Fruit fly (Drosophila melanogaster) whole organism, embryonic: ENCODE measurements around the gene GstD8.

Experiments used
- B-H1 ChIP-seq: fragments of 200-800 bp; sonication (Bioruptor generic); IDR thresholded peaks from 3 replicates; pipeline ENCODE4 v1.3.6; 2022; ENCODE audit warnings: missing biosample characterization, missing genetic modification characterization
- B-H2 ChIP-seq: fragments of 200-800 bp; sonication (Bioruptor generic); optimal IDR thresholded peaks from 2 replicates; lab custom pipeline; 2018; ENCODE audit warnings: missing biosample characterization, mild to moderate bottlenecking, missing genetic modification characterization
- CG10274 ChIP-seq: fragments of 200-800 bp; sonication (Bioruptor generic); optimal IDR thresholded peaks from 3 replicates; lab custom pipeline; 2017; ENCODE audit warnings: missing biosample characterization, mild to moderate bottlenecking, missing genetic modification characterization
- CG11093 ChIP-seq: fragments of 200-800 bp; sonication (Bioruptor generic); IDR thresholded peaks from 3 replicates; pipeline ENCODE4 v1.3.6; 2022; ENCODE audit warnings: missing biosample characterization, missing genetic modification characterization
- CG11247 ChIP-seq: fragments of 200-800 bp; sonication (Bioruptor generic); IDR thresholded peaks from 2 replicates; pipeline ENCODE4 v1.3.6; 2022; ENCODE audit warnings: missing biosample characterization, missing genetic modification characterization
- CG17802 ChIP-seq: fragments of 200-800 bp; sonication (Bioruptor generic); optimal IDR thresholded peaks from 2 replicates; lab custom pipeline; 2018; ENCODE audit warnings: missing biosample characterization, mild to moderate bottlenecking, missing genetic modification characterization, moderate library complexity
- CG18011 ChIP-seq: fragments of 200-800 bp; sonication (Bioruptor generic); optimal IDR thresholded peaks from 2 replicates; lab custom pipeline; 2017; ENCODE audit warnings: missing biosample characterization, missing genetic modification characterization, mild to moderate bottlenecking, moderate library complexity, missing genotype
- CG2120 ChIP-seq: fragments of 200-800 bp; sonication (Bioruptor generic); optimal IDR thresholded peaks from 3 replicates; lab custom pipeline; 2016; ENCODE audit warnings: missing biosample characterization, missing genetic modification characterization
- CG3163 ChIP-seq: fragments of 200-800 bp; sonication (Bioruptor generic); optimal IDR thresholded peaks from 3 replicates; lab custom pipeline; 2016; ENCODE audit warnings: missing biosample characterization, missing genetic modification characterization
- CG3281 ChIP-seq: fragments of 200-800 bp; sonication (Bioruptor generic); optimal IDR thresholded peaks from 3 replicates; lab custom pipeline; 2017; ENCODE audit warnings: missing biosample characterization, mild to moderate bottlenecking, missing genetic modification characterization
- CG42726 ChIP-seq: fragments of 200-800 bp; sonication (Bioruptor generic); IDR thresholded peaks from 2 replicates; pipeline ENCODE4 v1.3.6; 2022; ENCODE audit warnings: missing biosample characterization, missing genetic modification characterization; ENCODE audit not compliant: partially characterized antibody
- CG4730 ChIP-seq: fragments of 200-800 bp; sonication (Bioruptor generic); IDR thresholded peaks from 2 replicates; pipeline ENCODE4 v1.3.6; 2022; ENCODE audit warnings: missing biosample characterization, missing genetic modification characterization
- CG5245 ChIP-seq: fragments of 200-800 bp; sonication (Bioruptor generic); optimal IDR thresholded peaks from 3 replicates; lab custom pipeline; 2016; ENCODE audit warnings: missing biosample characterization, missing genetic modification characterization
- CG6654 ChIP-seq: fragments of 200-800 bp; sonication (Bioruptor generic); optimal IDR thresholded peaks from 2 replicates; lab custom pipeline; 2017; ENCODE audit warnings: missing biosample characterization, mild to moderate bottlenecking, missing genetic modification characterization
- CG8944 ChIP-seq: fragments of 200-800 bp; sonication (Bioruptor generic); optimal IDR thresholded peaks from 3 replicates; lab custom pipeline; 2016; ENCODE audit warnings: missing biosample characterization, missing genetic modification characterization
- CG9437 ChIP-seq: fragments of 200-800 bp; sonication (Bioruptor generic); optimal IDR thresholded peaks from 2 replicates; lab custom pipeline; 2018; ENCODE audit warnings: missing biosample characterization, mild to moderate bottlenecking, missing genetic modification characterization
- CG9817 ChIP-seq: fragments of 200-800 bp; sonication (Bioruptor generic); optimal IDR thresholded peaks from 2 replicates; lab custom pipeline; 2018; ENCODE audit warnings: missing biosample characterization, mild to moderate bottlenecking, missing genetic modification characterization, moderate library complexity
- CTCF ChIP-seq: fragments of 200-800 bp; sonication (Bioruptor generic); optimal IDR thresholded peaks from 2 replicates; lab custom pipeline; 2017; ENCODE audit warnings: missing biosample characterization, mild to moderate bottlenecking, missing genetic modification characterization, moderate library complexity
- Dip2 ChIP-seq: fragments of 200-800 bp; sonication (Bioruptor generic); IDR thresholded peaks from 2 replicates; pipeline ENCODE4 v1.3.6; 2022; ENCODE audit warnings: missing biosample characterization, missing genetic modification characterization
- Fer1 ChIP-seq: fragments of 200-800 bp; sonication (Bioruptor generic); optimal IDR thresholded peaks from 2 replicates; lab custom pipeline; 2017; ENCODE audit warnings: missing biosample characterization, mild to moderate bottlenecking, missing genetic modification characterization
- H2.0 ChIP-seq: fragments of 200-800 bp; sonication (Bioruptor generic); IDR thresholded peaks from 2 replicates; pipeline ENCODE4 v1.3.6; 2022; ENCODE audit warnings: missing biosample characterization, missing genetic modification characterization
- Mes4 ChIP-seq: fragments of 200-800 bp; sonication (Bioruptor generic); optimal IDR thresholded peaks from 2 replicates; lab custom pipeline; 2016; ENCODE audit warnings: missing biosample characterization, missing genetic modification characterization
- NC2β ChIP-seq: fragments of 200-800 bp; sonication (Bioruptor generic); optimal IDR thresholded peaks from 2 replicates; lab custom pipeline; 2016; ENCODE audit warnings: missing biosample characterization, missing genetic modification characterization
- NFAT ChIP-seq: fragments of 200-800 bp; sonication (Bioruptor generic); IDR thresholded peaks from 2 replicates; pipeline ENCODE4 v1.3.6; 2022; ENCODE audit warnings: missing biosample characterization, missing genetic modification characterization
- Ptx1 ChIP-seq: fragments of 200-800 bp; sonication (Bioruptor generic); IDR thresholded peaks from 2 replicates; pipeline ENCODE4 v1.3.6; 2022; ENCODE audit warnings: missing biosample characterization, missing genetic modification characterization
- Taf1 ChIP-seq: fragments of 200-800 bp; sonication (Bioruptor generic); IDR thresholded peaks from 2 replicates; pipeline ENCODE4 v1.3.6; 2022; ENCODE audit warnings: missing biosample characterization, missing genetic modification characterization
- Xrp1 ChIP-seq: fragments of 200-800 bp; sonication (Bioruptor generic); IDR thresholded peaks from 2 replicates; pipeline ENCODE4 v1.3.6; 2022; ENCODE audit warnings: missing biosample characterization, missing genetic modification characterization
- YL-1 ChIP-seq: fragments of 200-800 bp; sonication (Bioruptor generic); optimal IDR thresholded peaks from 3 replicates; lab custom pipeline; 2017; ENCODE audit warnings: missing biosample characterization, mild to moderate bottlenecking, missing genetic modification characterization
- ab ChIP-seq: fragments of 200-800 bp; sonication (Bioruptor generic); optimal IDR thresholded peaks from 2 replicates; lab custom pipeline; 2016; ENCODE audit warnings: missing biosample characterization, missing genetic modification characterization
- ac ChIP-seq: fragments of 200-800 bp; sonication (Bioruptor generic); optimal IDR thresholded peaks from 3 replicates; lab custom pipeline; 2017; ENCODE audit warnings: missing biosample characterization, mild to moderate bottlenecking, missing genetic modification characterization
- ato ChIP-seq: fragments of 200-800 bp; sonication (Bioruptor generic); IDR thresholded peaks from 2 replicates; pipeline ENCODE4 v1.3.6; 2022; ENCODE audit warnings: missing biosample characterization, missing genetic modification characterization; ENCODE audit not compliant: partially characterized antibody
- bowl ChIP-seq: fragments of 200-800 bp; sonication (Bioruptor generic); IDR thresholded peaks from 2 replicates; pipeline ENCODE4 v1.3.6; 2022; ENCODE audit warnings: missing biosample characterization, missing genetic modification characterization
- corto ChIP-seq: fragments of 200-800 bp; sonication (Bioruptor generic); optimal IDR thresholded peaks from 2 replicates; lab custom pipeline; 2016; ENCODE audit warnings: missing biosample characterization, mild to moderate bottlenecking, missing genetic modification characterization, moderate library complexity
- dimm ChIP-seq: fragments of 200-800 bp; sonication (Bioruptor generic); IDR thresholded peaks from 2 replicates; pipeline ENCODE4 v1.3.6; 2022; ENCODE audit warnings: missing biosample characterization, missing genetic modification characterization
- ems ChIP-seq: fragments of 200-800 bp; sonication (Bioruptor generic); optimal IDR thresholded peaks from 3 replicates; lab custom pipeline; 2016; ENCODE audit warnings: missing biosample characterization, missing genetic modification characterization
- en ChIP-seq: fragments of 200-800 bp; sonication (Bioruptor generic); optimal IDR thresholded peaks from 2 replicates; lab custom pipeline; 2016; ENCODE audit warnings: missing biosample characterization, missing genetic modification characterization
- eve ChIP-seq, 2 experiments: fragments of >200 bp; optimal IDR thresholded peaks; 2 replicates each; lab custom pipeline; 2017; ENCODE audit warnings: missing biosample characterization in 2 of 2, missing genetic modification characterization in 2 of 2
- grn ChIP-seq: fragments of 200-800 bp; sonication (Bioruptor generic); optimal IDR thresholded peaks from 3 replicates; lab custom pipeline; 2017; ENCODE audit warnings: missing biosample characterization, missing genetic modification characterization
- gsb-n ChIP-seq: fragments of 200-800 bp; sonication (Bioruptor generic); optimal IDR thresholded peaks from 3 replicates; lab custom pipeline; 2018; ENCODE audit warnings: missing biosample characterization, mild to moderate bottlenecking, missing genetic modification characterization
- her ChIP-seq: fragments of 200-800 bp; sonication (Bioruptor generic); optimal IDR thresholded peaks from 2 replicates; lab custom pipeline; 2016; ENCODE audit warnings: missing biosample characterization, missing genetic modification characterization
- jumu ChIP-seq: fragments of 200-800 bp; sonication (Bioruptor generic); optimal IDR thresholded peaks from 3 replicates; lab custom pipeline; 2016; ENCODE audit warnings: missing biosample characterization, missing genetic modification characterization
- lilli ChIP-seq: fragments of 200-800 bp; sonication (Bioruptor generic); optimal IDR thresholded peaks from 3 replicates; lab custom pipeline; 2016; ENCODE audit warnings: missing biosample characterization, missing genetic modification characterization
- lola ChIP-seq, 3 experiments: fragments of >200 bp in 2 of 3; fragments of 200-800 bp in 1 of 3; sonication (Bioruptor generic) in 1 of 3; optimal IDR thresholded peaks; 2 replicates each; lab custom pipeline; 2017 to 2019; ENCODE audit warnings: missing biosample characterization in 3 of 3, missing genetic modification characterization in 3 of 3, mild to moderate bottlenecking in 1 of 3, moderate library complexity in 1 of 3
- onecut ChIP-seq: fragments of 200-800 bp; sonication (Bioruptor generic); IDR thresholded peaks from 2 replicates; pipeline ENCODE4 v1.3.6; 2022; ENCODE audit warnings: missing biosample characterization, missing genetic modification characterization
- pfk ChIP-seq: fragments of 200-800 bp; sonication (Bioruptor generic); optimal IDR thresholded peaks from 2 replicates; lab custom pipeline; 2018; ENCODE audit warnings: missing biosample characterization, mild to moderate bottlenecking, missing genetic modification characterization, moderate library complexity
- psq ChIP-seq: fragments of 200-800 bp; sonication (Bioruptor generic); optimal IDR thresholded peaks from 2 replicates; lab custom pipeline; 2017; ENCODE audit warnings: missing biosample characterization, missing genetic modification characterization
- ranshi ChIP-seq: fragments of 200-800 bp; sonication (Bioruptor generic); IDR thresholded peaks from 2 replicates; pipeline ENCODE4 v1.3.6; 2022; ENCODE audit warnings: missing biosample characterization, missing genetic modification characterization
- sima ChIP-seq: fragments of 200-800 bp; sonication (Bioruptor generic); optimal IDR thresholded peaks from 2 replicates; lab custom pipeline; 2016; ENCODE audit warnings: missing biosample characterization, missing genetic modification characterization
- sisA ChIP-seq: fragments of 200-800 bp; sonication (Bioruptor generic); IDR thresholded peaks from 2 replicates; pipeline ENCODE4 v1.3.6; 2022; ENCODE audit warnings: missing biosample characterization, missing genetic modification characterization
- ssp ChIP-seq: fragments of 200-800 bp; sonication (Bioruptor generic); IDR thresholded peaks from 2 replicates; pipeline ENCODE4 v1.3.6; 2022; ENCODE audit warnings: missing biosample characterization, missing genetic modification characterization
- ttk ChIP-seq: fragments of 200-800 bp; sonication (Bioruptor generic); IDR thresholded peaks from 2 replicates; pipeline ENCODE4 v2.1.2; 2022; ENCODE audit warnings: missing biosample characterization, missing genetic modification characterization
- tx ChIP-seq: fragments of 200-800 bp; sonication (Bioruptor generic); optimal IDR thresholded peaks from 2 replicates; lab custom pipeline; 2016; ENCODE audit warnings: missing biosample characterization, missing genetic modification characterization
- unc-4 ChIP-seq: fragments of 200-800 bp; sonication (Bioruptor generic); IDR thresholded peaks from 2 replicates; pipeline ENCODE4 v1.3.6; 2022; ENCODE audit warnings: missing biosample characterization, missing genetic modification characterization; ENCODE audit not compliant: partially characterized antibody

Gene GstD8

dm6 chr3R:12402935-12403334 lies 23.1 kb downstream of the GstD8 start (continued):
- TF ChIP-seq B-H1 (GFP tag; lab: Robert Waterston, UW) = peak; percentile 93; the same call in 2 of the 3 replicates
- peak; percentile 98 for TF ChIP-seq gsb-n
- TF ChIP-seq Taf1 (GFP tag; lab: Robert Waterston, UW) = peak; percentile 92
- peak; percentile 97 for TF ChIP-seq CG9817 (tag; lab: Kevin White, UChicago)
- peak; percentile 98 for TF ChIP-seq B-H2
- TF ChIP-seq en = peak; percentile 94
- TF ChIP-seq ab (GFP tag; lab: Kevin White, UChicago) = peak; percentile 73
- TF ChIP-seq NC2β (GFP tag; lab: Kevin White, UChicago) = peak; percentile 99
- TF ChIP-seq CG8944 (GFP tag; lab: Kevin White, UChicago) = peak; percentile 87
- peak; percentile 94 for TF ChIP-seq CG6654 (GFP tag; lab: Kevin White, UChicago)
- peak; percentile 84 for TF ChIP-seq tx (GFP tag; lab: Kevin White, UChicago)
- peak; percentile 88 for TF ChIP-seq jumu (GFP tag; lab: Kevin White, UChicago)
- TF ChIP-seq Ptx1 (GFP tag; lab: Robert Waterston, UW) = peak; percentile 94
- peak; percentile 92 for TF ChIP-seq NFAT (GFP tag; lab: Robert Waterston, UW)
- no peak for TF ChIP-seq eve (GFP tag; optimal IDR thresholded peaks at IDR 0.05; lab: Kevin White, UChicago)
- peak; percentile 97 for TF ChIP-seq CG3281 (GFP tag; lab: Kevin White, UChicago)
- TF ChIP-seq CG10274 (GFP tag; lab: Kevin White, UChicago) = peak; percentile 95
- no peak for TF ChIP-seq CG42726 (GFP tag; lab: Robert Waterston, UW)
- TF ChIP-seq grn (GFP tag; lab: Kevin White, UChicago) = peak; percentile 98
- peak in 1 of 3 experiments; percentile 99 for TF ChIP-seq lola (GFP tag; optimal IDR thresholded peaks at IDR 0.05; lab: Kevin White, UChicago)
- peak; percentile 87 for TF ChIP-seq psq (GFP tag; lab: Kevin White, UChicago)
- TF ChIP-seq Fer1 (GFP tag; lab: Kevin White, UChicago) = peak; percentile 98
- TF ChIP-seq Xrp1 = peak; percentile 99
- TF ChIP-seq corto (GFP tag; lab: Kevin White, UChicago) = peak; percentile 82
- peak; percentile 56; the same call in 1 of the 2 replicates for TF ChIP-seq Dip2
- peak; percentile 91 for TF ChIP-seq YL-1 (GFP tag; lab: Kevin White, UChicago)
- peak; percentile 92 for TF ChIP-seq CG9437 (GFP tag; lab: Kevin White, UChicago)
- TF ChIP-seq CG3163 (GFP tag; lab: Kevin White, UChicago) = peak; percentile 75
- peak; percentile 89 for TF ChIP-seq sisA (GFP tag; lab: Robert Waterston, UW)
- peak; percentile 76 for TF ChIP-seq pfk
- TF ChIP-seq bowl (GFP tag; lab: Robert Waterston, UW) = peak; percentile 95
- TF ChIP-seq ssp (GFP tag; lab: Robert Waterston, UW) = peak; percentile 76
- peak; percentile 95 for TF ChIP-seq ac (GFP tag; lab: Kevin White, UChicago)
- peak; percentile 96 for TF ChIP-seq ranshi (GFP tag; lab: Robert Waterston, UW)
- peak; percentile 96 for TF ChIP-seq H2.0
- peak; percentile 94 for TF ChIP-seq CG5245 (GFP tag; lab: Kevin White, UChicago)
- no peak for TF ChIP-seq unc-4 (GFP tag; lab: Robert Waterston, UW)
- peak; percentile 86 for TF ChIP-seq CG4730 (GFP tag; lab: Robert Waterston, UW)
- peak; percentile 97 for TF ChIP-seq ems (GFP tag; lab: Kevin White, UChicago)
- TF ChIP-seq ato (GFP tag; lab: Robert Waterston, UW) = no peak
- TF ChIP-seq CTCF (GFP tag; lab: Kevin White, UChicago) = peak; percentile 70
- peak; percentile 90 for TF ChIP-seq her (GFP tag; lab: Kevin White, UChicago)
- peak; percentile 93 for TF ChIP-seq ttk (GFP tag; lab: Robert Waterston, UW)
- peak; percentile 84 for TF ChIP-seq CG11093 (GFP tag; lab: Robert Waterston, UW)
- peak; percentile 97 for TF ChIP-seq onecut (GFP tag; lab: Robert Waterston, UW)
- peak; percentile 95 for TF ChIP-seq CG2120 (GFP tag; lab: Kevin White, UChicago)
- peak; percentile 96 for TF ChIP-seq lilli (GFP tag; lab: Kevin White, UChicago)
- TF ChIP-seq dimm (GFP tag; lab: Robert Waterston, UW) = peak; percentile 86
- TF ChIP-seq sima (GFP tag; lab: Kevin White, UChicago) = peak; percentile 91
- TF ChIP-seq Mes4 (GFP tag; lab: Kevin White, UChicago) = peak; percentile 93
- TF ChIP-seq CG11247 (GFP tag; lab: Robert Waterston, UW) = peak; percentile 90
- TF ChIP-seq CG18011 (GFP tag; lab: Kevin White, UChicago) = peak; percentile 84
- TF ChIP-seq CG17802 (tag; lab: Kevin White, UChicago) = peak; percentile 89
